Fruit fly (Drosophila melanogaster) whole organism, prepupa: Measurements from ENCODE around the gene CG1136.

Source experiments
- Blimp-1 ChIP-seq: fragments of 200-800 bp; sonication (Bioruptor generic); optimal IDR thresholded peaks from 3 replicates; lab custom pipeline; 2017; ENCODE audit warnings: missing biosample characterization, missing genetic modification characterization, mild to moderate bottlenecking, moderate library complexity, missing genetic modification reagents
- CG11294 ChIP-seq: fragments of 200-800 bp; sonication (Bioruptor generic); IDR thresholded peaks from 2 replicates; pipeline ENCODE4 v1.3.6; 2022; ENCODE audit warnings: missing biosample characterization, missing genetic modification characterization
- CG11762 ChIP-seq: fragments of 200-800 bp; sonication (Bioruptor generic); optimal IDR thresholded peaks from 3 replicates; lab custom pipeline; 2016; ENCODE audit warnings: missing biosample characterization, missing genetic modification characterization; ENCODE audit not compliant: insufficient read depth
- CG11902 ChIP-seq: fragments of 200-800 bp; sonication (Bioruptor generic); optimal IDR thresholded peaks from 3 replicates; lab custom pipeline; 2016; ENCODE audit warnings: missing biosample characterization, missing genetic modification characterization
- CG1621 ChIP-seq: fragments of 200-800 bp; sonication (Bioruptor generic); optimal IDR thresholded peaks from 3 replicates; lab custom pipeline; 2018; ENCODE audit warnings: missing biosample characterization, mild to moderate bottlenecking, missing genetic modification characterization
- CG16779 ChIP-seq: fragments of 200-800 bp; sonication (Bioruptor generic); optimal IDR thresholded peaks from 3 replicates; lab custom pipeline; 2017; ENCODE audit warnings: missing biosample characterization, mild to moderate bottlenecking, missing genetic modification characterization
- CG31627 ChIP-seq: fragments of 200-800 bp; sonication (Bioruptor generic); optimal IDR thresholded peaks from 3 replicates; lab custom pipeline; 2016; ENCODE audit warnings: missing biosample characterization, missing genetic modification characterization
- CG4318 ChIP-seq: fragments of 200-800 bp; sonication (Bioruptor generic); optimal IDR thresholded peaks from 3 replicates; lab custom pipeline; 2017; ENCODE audit warnings: missing biosample characterization, mild to moderate bottlenecking, missing genetic modification characterization
- CG6163 ChIP-seq: fragments of 200-800 bp; sonication (Bioruptor generic); IDR thresholded peaks from 3 replicates; pipeline ENCODE4 v1.3.6; 2022; ENCODE audit warnings: missing biosample characterization, missing genetic modification characterization
- CG6276 ChIP-seq: fragments of 200-800 bp; sonication (Bioruptor generic); optimal IDR thresholded peaks from 2 replicates; lab custom pipeline; 2017; ENCODE audit warnings: missing biosample characterization, mild to moderate bottlenecking, missing genetic modification characterization
- CG6808 ChIP-seq: fragments of 200-800 bp; sonication (Bioruptor generic); optimal IDR thresholded peaks from 3 replicates; lab custom pipeline; 2017; ENCODE audit warnings: missing biosample characterization, missing genetic modification characterization, mild to moderate bottlenecking, moderate library complexity, missing genetic modification reagents
- CG8319 ChIP-seq: fragments of 200-800 bp; sonication (Bioruptor generic); optimal IDR thresholded peaks from 3 replicates; lab custom pipeline; 2016; ENCODE audit warnings: missing biosample characterization, missing genetic modification characterization
- Eip75B ChIP-seq: fragments of 200-800 bp; sonication (Bioruptor generic); optimal IDR thresholded peaks from 3 replicates; lab custom pipeline; 2016; ENCODE audit warnings: missing biosample characterization, missing genetic modification characterization
- Eip78C ChIP-seq: fragments of 200-800 bp; sonication (Bioruptor generic); peaks from one replicate; lab custom pipeline; 2016; ENCODE audit warnings: missing biosample characterization, missing genetic modification characterization
- Eip93F ChIP-seq: fragments of 200-800 bp; sonication (Bioruptor generic); optimal IDR thresholded peaks from 2 replicates; lab custom pipeline; 2016; ENCODE audit warnings: missing biosample characterization, mild to moderate bottlenecking, missing genetic modification characterization
- Ets96B ChIP-seq: fragments of 200-800 bp; optimal IDR thresholded peaks from 2 replicates; lab custom pipeline; 2019; ENCODE audit warnings: missing biosample characterization, mild to moderate bottlenecking, missing genetic modification characterization, moderate library complexity
- Hr39 ChIP-seq: fragments of 200-800 bp; sonication (Bioruptor generic); optimal IDR thresholded peaks from 2 replicates; lab custom pipeline; 2016; ENCODE audit warnings: missing biosample characterization, missing genetic modification characterization
- Lpt ChIP-seq: fragments of 200-800 bp; sonication (Bioruptor generic); optimal IDR thresholded peaks from 3 replicates; lab custom pipeline; 2016; ENCODE audit warnings: missing biosample characterization, missing genetic modification characterization
- Met ChIP-seq: fragments of 200-800 bp; sonication (Bioruptor generic); optimal IDR thresholded peaks from 3 replicates; lab custom pipeline; 2016; ENCODE audit warnings: missing biosample characterization, missing genetic modification characterization
- Smox ChIP-seq: fragments of 200-800 bp; sonication (Bioruptor generic); optimal IDR thresholded peaks from 3 replicates; lab custom pipeline; 2016; ENCODE audit warnings: missing biosample characterization, missing genetic modification characterization
- Sox102F ChIP-seq: fragments of 200-800 bp; sonication (Bioruptor generic); optimal IDR thresholded peaks from 2 replicates; lab custom pipeline; 2016; ENCODE audit warnings: missing biosample characterization, mild to moderate bottlenecking, missing genetic modification characterization
- Sox14 ChIP-seq: fragments of 200-800 bp; sonication (Bioruptor generic); optimal IDR thresholded peaks from 3 replicates; lab custom pipeline; 2016; ENCODE audit warnings: missing biosample characterization, missing genetic modification characterization
- Sox15 ChIP-seq: fragments of 200-800 bp; sonication (Bioruptor generic); optimal IDR thresholded peaks from 3 replicates; lab custom pipeline; 2016; ENCODE audit warnings: missing biosample characterization, missing genetic modification characterization
- achi ChIP-seq: fragments of 200-800 bp; sonication (Bioruptor generic); optimal IDR thresholded peaks from 3 replicates; lab custom pipeline; 2016; ENCODE audit warnings: missing biosample characterization, missing genetic modification characterization
- cyc ChIP-seq: fragments of 200-800 bp; sonication (Bioruptor generic); optimal IDR thresholded peaks from 3 replicates; lab custom pipeline; 2016; ENCODE audit warnings: missing biosample characterization, missing genetic modification characterization
- dsx ChIP-seq: fragments of 200-800 bp; optimal IDR thresholded peaks from 3 replicates; lab custom pipeline; 2019; ENCODE audit warnings: missing biosample characterization, mild to moderate bottlenecking, missing genetic modification characterization, moderate library complexity; ENCODE audit not compliant: poor library complexity, severe bottlenecking
- fd59A ChIP-seq: fragments of 200-800 bp; sonication (Bioruptor generic); optimal IDR thresholded peaks from 2 replicates; lab custom pipeline; 2017; ENCODE audit warnings: missing biosample characterization, mild to moderate bottlenecking, missing genetic modification characterization, missing genetic modification reagents
- fkh ChIP-seq: fragments of 200-800 bp; sonication (Bioruptor generic); optimal IDR thresholded peaks from 3 replicates; lab custom pipeline; 2017; ENCODE audit warnings: missing biosample characterization, mild to moderate bottlenecking, missing genetic modification characterization, moderate library complexity
- lz ChIP-seq: fragments of 200-800 bp; sonication (Bioruptor generic); optimal IDR thresholded peaks from 3 replicates; lab custom pipeline; 2016; ENCODE audit warnings: missing biosample characterization, missing genetic modification characterization
- net ChIP-seq: fragments of 200-800 bp; sonication (Bioruptor generic); optimal IDR thresholded peaks from 3 replicates; lab custom pipeline; 2016; ENCODE audit warnings: missing biosample characterization, missing genetic modification characterization
- pdm3 ChIP-seq: fragments of 200-800 bp; sonication (Bioruptor generic); optimal IDR thresholded peaks from 3 replicates; lab custom pipeline; 2016; ENCODE audit warnings: missing biosample characterization, missing genetic modification characterization
- spab ChIP-seq: fragments of 200-800 bp; sonication (Bioruptor generic); optimal IDR thresholded peaks from 2 replicates; lab custom pipeline; 2017; ENCODE audit warnings: missing biosample characterization, mild to moderate bottlenecking, missing genetic modification characterization, missing genetic modification reagents
- ss ChIP-seq, 2 experiments: fragments of 200-800 bp; sonication (Bioruptor generic); optimal IDR thresholded peaks; 2 replicates in 1 of 2; 3 replicates in 1 of 2; lab custom pipeline; 2017 to 2018; ENCODE audit warnings: mild to moderate bottlenecking in 2 of 2, missing biosample characterization in 2 of 2, missing genetic modification characterization in 2 of 2, moderate library complexity in 1 of 2
- svp ChIP-seq: fragments of 200-800 bp; sonication (Bioruptor generic); peaks from one replicate; lab custom pipeline; 2016; ENCODE audit warnings: missing biosample characterization, missing genetic modification characterization
- vri ChIP-seq: fragments of 200-800 bp; sonication (Bioruptor generic); optimal IDR thresholded peaks from 3 replicates; lab custom pipeline; 2016; ENCODE audit warnings: missing biosample characterization, mild to moderate bottlenecking, missing genetic modification characterization

CG1136 gene

dm6 chr3L:4103258-4104247 lies 57.2 kb downstream of the CG1136 start, which contains the start of gene Fit1 (continued):
- peak; percentile 41 for TF ChIP-seq Sox14
- TF ChIP-seq ss (GFP tag; optimal IDR thresholded peaks at IDR 0.05; lab: Kevin White, UChicago) = peak; percentile 20 to 28
- TF ChIP-seq CG6808 (GFP tag; lab: Kevin White, UChicago) = no peak
- no peak for TF ChIP-seq Met (GFP tag; lab: Kevin White, UChicago)
- peak; percentile 14 for TF ChIP-seq CG1621
- TF ChIP-seq fd59A (GFP tag; lab: Kevin White, UChicago) = no peak
- TF ChIP-seq CG11902 (GFP tag; lab: Kevin White, UChicago) = no peak
- no peak for TF ChIP-seq cyc (GFP tag; lab: Kevin White, UChicago)
- TF ChIP-seq Eip93F (GFP tag; lab: Kevin White, UChicago) = no peak

dm6 chr3L:4107120-4107519 lies 60.7 kb downstream of the CG1136 start:
- no peak for TF ChIP-seq Blimp-1
- TF ChIP-seq Eip75B (GFP tag; lab: Kevin White, UChicago) = peak; percentile 20
- peak; percentile 37 for TF ChIP-seq CG6276 (GFP tag; lab: Kevin White, UChicago)
- peak; percentile 77 for TF ChIP-seq svp (GFP tag; lab: Kevin White, UChicago)
- no peak for TF ChIP-seq CG11762 (GFP tag; lab: Kevin White, UChicago)
- no peak for TF ChIP-seq net
- TF ChIP-seq Eip78C (GFP tag; lab: Kevin White, UChicago) = peak; percentile 69
- no peak for TF ChIP-seq CG4318 (GFP tag; lab: Kevin White, UChicago)
- no peak for TF ChIP-seq CG16779 (tag; lab: Kevin White, UChicago)
- no peak for TF ChIP-seq Sox14
- TF ChIP-seq ss (GFP tag; optimal IDR thresholded peaks at IDR 0.05; lab: Kevin White, UChicago) = peak in 1 of 2 experiments; percentile 20
- no peak for TF ChIP-seq CG1621
- TF ChIP-seq Hr39 (GFP tag; lab: Kevin White, UChicago) = no peak
- no peak for TF ChIP-seq Lpt (GFP tag; lab: Kevin White, UChicago)
- TF ChIP-seq vri (GFP tag; lab: Kevin White, UChicago) = peak; percentile 80
- no peak for TF ChIP-seq Met (GFP tag; lab: Kevin White, UChicago)
- TF ChIP-seq achi (GFP tag; lab: Kevin White, UChicago) = no peak
- no peak for TF ChIP-seq CG11294 (GFP tag; lab: Robert Waterston, UW)
- peak; percentile 51 for TF ChIP-seq Eip93F (GFP tag; lab: Kevin White, UChicago)
- TF ChIP-seq dsx (GFP tag; lab: Kevin White, UChicago) = no peak
- TF ChIP-seq Sox102F = no peak
- TF ChIP-seq, all 60 proteins: peak for 7

dm6 chr3L:4108072-4108843 lies 61.9 kb downstream of the CG1136 start, which contains the start of gene Ack:
Ack (plus strand) TSS chr3L:4108186.
- TF ChIP-seq Hr39 (GFP tag; lab: Kevin White, UChicago) (no peak), Eip78C (GFP tag; lab: Kevin White, UChicago) (peak; percentile 56), svp (GFP tag; lab: Kevin White, UChicago) (peak; percentile 15), spab (GFP tag; lab: Kevin White, UChicago) (no peak), CG1621 (peak; percentile 28), Sox14 (peak; percentile 54), lz (no peak), CG31627 (GFP tag; lab: Kevin White, UChicago) (no peak), Eip93F (GFP tag; lab: Kevin White, UChicago) (no peak), pdm3 (no peak), Sox102F (no peak), vri (GFP tag; lab: Kevin White, UChicago) (peak; percentile 17), Smox (GFP tag; lab: Kevin White, UChicago) (no peak), CG8319 (GFP tag; lab: Kevin White, UChicago) (no peak), CG6163 (0 out of 3 replicates have a peak, but pooled peaks have one; percentile 9), fd59A (GFP tag; lab: Kevin White, UChicago) (no peak), Ets96B (tag; lab: Kevin White, UChicago) (no peak), Sox15 (no peak), ss (GFP tag; optimal IDR thresholded peaks at IDR 0.05; lab: Kevin White, UChicago) (peak; percentile 41 to 49), Eip75B (GFP tag; lab: Kevin White, UChicago) (no peak), fkh (peak; percentile 93)
